Worm (Caenorhabditis elegans) whole organism, young adult: ENCODE measurements around the gene C06A12.19.

Source experiments
- B0019.2 ChIP-seq: fragments of 200-800 bp; sonication (Bioruptor generic); conservative IDR thresholded peaks from 2 replicates; pipeline ENCODE4 v1.3.6; 2022; ENCODE audit warnings: missing genetic modification reagents, missing genetic modification characterization, missing compliant biosample characterization
- K11D2.4 ChIP-seq: fragments of 200-800 bp; sonication (Bioruptor generic); IDR thresholded peaks from 2 replicates; pipeline ENCODE4 v1.3.6; 2022; ENCODE audit warnings: missing genetic modification reagents, missing genetic modification characterization, missing compliant biosample characterization
- K12H6.12 ChIP-seq: fragments of 200-800 bp; sonication (Bioruptor generic); optimal IDR thresholded peaks from 2 replicates; lab custom pipeline; 2018; ENCODE audit warnings: mild to moderate bottlenecking, missing genetic modification characterization, missing compliant biosample characterization
- atf-7 ChIP-seq: sonication (generic microtip); optimal IDR thresholded peaks from 2 replicates; lab custom pipeline; 2017; ENCODE audit warnings: mild to moderate bottlenecking, missing genetic modification characterization, missing compliant biosample characterization
- him-1 ChIP-seq: sonication (generic microtip); optimal IDR thresholded peaks from 2 replicates; lab custom pipeline; 2016; ENCODE audit warnings: missing genotype, missing genetic modification reagents, missing genetic modification characterization, missing compliant biosample characterization
- hlh-12 ChIP-seq: sonication (generic microtip); optimal IDR thresholded peaks from 2 replicates; lab custom pipeline; 2016; ENCODE audit warnings: missing genetic modification characterization, missing compliant biosample characterization
- hmg-20 ChIP-seq: fragments of 200-800 bp; sonication (Bioruptor generic); IDR thresholded peaks from 2 replicates; pipeline ENCODE4 v1.3.6; 2022; ENCODE audit warnings: missing genetic modification reagents, missing genetic modification characterization, missing compliant biosample characterization
- lir-1 ChIP-seq: fragments of 200-800 bp; sonication (Bioruptor generic); conservative IDR thresholded peaks from 2 replicates; pipeline ENCODE4 v1.3.6; 2022; ENCODE audit warnings: missing genetic modification reagents, missing genetic modification characterization, missing compliant biosample characterization
- nfya-1 ChIP-seq: sonication (generic microtip); optimal IDR thresholded peaks from 2 replicates; lab custom pipeline; 2017; ENCODE audit warnings: antibody characterized with exemption, missing compliant biosample characterization, missing genetic modification characterization, borderline replicate concordance; ENCODE audit not compliant: insufficient read depth
- pha-4 ChIP-seq: fragments of 150-350 bp; sonication (generic microtip); optimal IDR thresholded peaks from 2 replicates; lab custom pipeline; 2014; ENCODE audit warnings: missing biosample characterization, missing genetic modification reagents, missing genetic modification characterization
- sdz-38 ChIP-seq: sonication (generic microtip); optimal IDR thresholded peaks from 2 replicates; lab custom pipeline; 2016; ENCODE audit warnings: missing genotype, missing genetic modification characterization, missing compliant biosample characterization
- sea-2 ChIP-seq: fragments of 200-800 bp; sonication (Bioruptor generic); IDR thresholded peaks from 2 replicates; pipeline ENCODE4 v1.3.6; 2022; ENCODE audit warnings: missing genetic modification characterization, missing compliant biosample characterization
- unc-130 ChIP-seq: sonication (generic microtip); optimal IDR thresholded peaks from 2 replicates; lab custom pipeline; 2016; ENCODE audit warnings: missing genetic modification reagents, missing genetic modification characterization, missing compliant biosample characterization
- unc-62 ChIP-seq: fragments of 150-350 bp; optimal IDR thresholded peaks from 2 replicates; lab custom pipeline; 2014; ENCODE audit warnings: missing biosample characterization, missing genetic modification reagents, missing genetic modification characterization

ce11 chrIV:17470096-17470602 lies 30.2 kb upstream of the C06A12.19 start, which contains the start of gene F11E6.4:
- TF ChIP-seq sdz-38 (tag; lab: Kevin White, UChicago) (no peak), K11D2.4 (GFP tag; lab: Robert Waterston, UW) (no peak), unc-62 (GFP tag; lab: Kevin White, UChicago) (no peak), pha-4 (tag; lab: Kevin White, UChicago) (no peak), him-1 (tag; lab: Kevin White, UChicago) (no peak), nfya-1 (tag; lab: Kevin White, UChicago) (no peak), unc-130 (GFP tag; lab: Kevin White, UChicago) (no peak), K12H6.12 (tag; lab: Kevin White, UChicago) (no peak), hlh-12 (tag; lab: Kevin White, UChicago) (no peak), B0019.2 (no peak), hmg-20 (no peak), sea-2 (GFP tag; lab: Robert Waterston, UW) (no peak), lir-1 (no peak), atf-7 (tag; lab: Kevin White, UChicago) (no peak)
